Fruit fly (Drosophila melanogaster) ovary, adult (tissue): ENCODE measurements around the gene Svil.

Source experiments
- CG17801 ChIP-seq: fragments of 200-800 bp; optimal IDR thresholded peaks from 2 replicates; lab custom pipeline; 2019; ENCODE audit warnings: missing biosample characterization, mild to moderate bottlenecking, missing genetic modification characterization, moderate library complexity; ENCODE audit not compliant: partially characterized antibody

The Svil gene

dm6 chr3L:2377114-2377783 lies at the start of gene Svil, which contains the start of gene CG15877:
Gene Svil, plus strand, starts transcription at chr3L:2377655.
Gene CG15877, minus strand, starts transcription at chr3L:2377556.
- TF ChIP-seq CG17801 (GFP tag; lab: Kevin White, UChicago), result no peak

dm6 chr3L:2328804-2329203 lies 48.7 kb upstream of the Svil start:
- no peak for TF ChIP-seq CG17801 (GFP tag; lab: Kevin White, UChicago)

- TF ChIP-seq CG17801 (GFP tag; lab: Kevin White, UChicago), result no peak
These were observed 45.2 kb upstream of the Svil start for dm6 chr3L:2332228-2332627.

dm6 chr3L:2360257-2360656 lies 17.2 kb upstream of the Svil start, which contains the start of gene CG13801:
Gene CG13801, plus strand, starts transcription at chr3L:2360557.
- no peak for TF ChIP-seq CG17801 (GFP tag; lab: Kevin White, UChicago)

dm6 chr3L:2371882-2372281 lies 5.6 kb upstream of the Svil start, which contains the start of the genes CG1317 and CG8993:
Gene CG1317, minus strand, starts transcription at chr3L:2371939.
Gene CG8993, plus strand, starts transcription at chr3L:2372199.
- peak; percentile 47 for TF ChIP-seq CG17801 (GFP tag; lab: Kevin White, UChicago)

dm6 chr3L:2373421-2374043 lies 3.9 kb upstream of the Svil start, which contains the start of the genes mRpL23 and CG9004:
Gene mRpL23, minus strand, starts transcription at chr3L:2373704.
Gene CG9004, plus strand, starts transcription at chr3L:2373728.
- TF ChIP-seq CG17801 (GFP tag; lab: Kevin White, UChicago), result peak; percentile 98

- TF ChIP-seq CG17801 (GFP tag; lab: Kevin White, UChicago), result no peak
These were observed 1.1 kb downstream of the Svil start for dm6 chr3L:2378549-2378948.

dm6 chr3L:2379472-2379871 lies 2.0 kb downstream of the Svil start:
- no peak for TF ChIP-seq CG17801 (GFP tag; lab: Kevin White, UChicago)

dm6 chr3L:2385325-2386007 lies 8.0 kb downstream of the Svil start:
- no peak for TF ChIP-seq CG17801 (GFP tag; lab: Kevin White, UChicago)

- TF ChIP-seq CG17801 (GFP tag; lab: Kevin White, UChicago), result no peak
These were observed 9.0 kb downstream of the Svil start for dm6 chr3L:2386433-2386832.

dm6 chr3L:2387816-2388215 lies 10.4 kb downstream of the Svil start:
- peak; percentile 36 for TF ChIP-seq CG17801 (GFP tag; lab: Kevin White, UChicago)

- no peak for TF ChIP-seq CG17801 (GFP tag; lab: Kevin White, UChicago)
These were observed 11.3 kb downstream of the Svil start, which contains the start of gene Mzt1 for dm6 chr3L:2388683-2389315. Gene Mzt1, plus strand, starts transcription at chr3L:2389265.

- TF ChIP-seq CG17801 (GFP tag; lab: Kevin White, UChicago), result no peak
These were observed 13.4 kb downstream of the Svil start, which contains the start of the genes CG32298 and CG32299 for dm6 chr3L:2390889-2391288. Gene CG32298, minus strand, starts transcription at chr3L:2390989. Gene CG32299, minus strand, starts transcription at chr3L:2390989.

dm6 chr3L:2392745-2393435 lies 15.4 kb downstream of the Svil start:
- TF ChIP-seq CG17801 (GFP tag; lab: Kevin White, UChicago), result no peak
